Worm (Caenorhabditis elegans) whole organism, late embryonic: ENCODE data around the gene elc-1.

Source experiments
- C38D4.7 ChIP-seq: fragments of 200-800 bp; sonication (Bioruptor generic); optimal IDR thresholded peaks from 2 replicates; lab custom pipeline; 2018; ENCODE audit warnings: mild to moderate bottlenecking, missing genetic modification characterization, moderate library complexity, missing compliant biosample characterization
- F13H6.1 ChIP-seq: sonication (generic microtip); optimal IDR thresholded peaks from 2 replicates; lab custom pipeline; 2016; ENCODE audit warnings: missing genetic modification characterization, missing compliant biosample characterization
- K02D7.2 ChIP-seq: sonication (generic microtip); optimal IDR thresholded peaks from 2 replicates; lab custom pipeline; 2017; ENCODE audit warnings: mild to moderate bottlenecking, missing genetic modification characterization, missing compliant biosample characterization
- ama-1 ChIP-seq: fragments of 150-350 bp; optimal IDR thresholded peaks from 2 replicates; lab custom pipeline; 2014
- ceh-14 ChIP-seq: sonication (generic microtip); optimal IDR thresholded peaks from 2 replicates; lab custom pipeline; 2016; ENCODE audit warnings: missing genotype, missing genetic modification characterization, missing compliant biosample characterization
- ceh-18 ChIP-seq: sonication (generic microtip); optimal IDR thresholded peaks from 2 replicates; lab custom pipeline; 2016; ENCODE audit warnings: missing genetic modification characterization, missing compliant biosample characterization
- ceh-19 ChIP-seq: fragments of 200-800 bp; sonication (Bioruptor generic); optimal IDR thresholded peaks from 2 replicates; lab custom pipeline; 2018; ENCODE audit warnings: mild to moderate bottlenecking, missing genetic modification characterization, missing compliant biosample characterization
- ceh-2 ChIP-seq: sonication (generic microtip); optimal IDR thresholded peaks from 2 replicates; lab custom pipeline; 2016; ENCODE audit warnings: missing genotype, missing genetic modification characterization, missing compliant biosample characterization
- ceh-22 ChIP-seq: sonication (generic microtip); optimal IDR thresholded peaks from 2 replicates; lab custom pipeline; 2017; ENCODE audit warnings: missing biosample characterization, missing genetic modification characterization
- ceh-24 ChIP-seq: sonication (generic microtip); optimal IDR thresholded peaks from 2 replicates; lab custom pipeline; 2016; ENCODE audit warnings: mild to moderate bottlenecking, missing genetic modification characterization, missing compliant biosample characterization
- ceh-31 ChIP-seq: sonication (generic microtip); optimal IDR thresholded peaks from 2 replicates; lab custom pipeline; 2016; ENCODE audit warnings: missing genetic modification characterization, missing compliant biosample characterization
- ceh-34 ChIP-seq: sonication (generic microtip); optimal IDR thresholded peaks from 2 replicates; lab custom pipeline; 2016; ENCODE audit warnings: mild to moderate bottlenecking, missing genetic modification characterization, missing compliant biosample characterization
- ceh-45 ChIP-seq: fragments of 200-800 bp; sonication (Bioruptor generic); IDR thresholded peaks from 2 replicates; pipeline ENCODE4 v1.3.6; 2022; ENCODE audit warnings: missing genetic modification reagents, missing genetic modification characterization, missing compliant biosample characterization
- ceh-48 ChIP-seq: sonication (generic microtip); optimal IDR thresholded peaks from 2 replicates; lab custom pipeline; 2016; ENCODE audit warnings: missing genetic modification characterization, inconsistent platforms, missing compliant biosample characterization
- ceh-9 ChIP-seq: sonication (generic microtip); optimal IDR thresholded peaks from 2 replicates; lab custom pipeline; 2016; ENCODE audit warnings: mild to moderate bottlenecking, missing genetic modification characterization, inconsistent platforms, missing compliant biosample characterization
- che-1 ChIP-seq: sonication (generic microtip); optimal IDR thresholded peaks from 2 replicates; lab custom pipeline; 2016; ENCODE audit warnings: mild to moderate bottlenecking, missing genetic modification characterization, missing compliant biosample characterization
- dmd-4 ChIP-seq: sonication (generic microtip); optimal IDR thresholded peaks from 2 replicates; lab custom pipeline; 2016; ENCODE audit warnings: borderline replicate concordance, missing genetic modification characterization, missing compliant biosample characterization
- elt-2 ChIP-seq: sonication (generic microtip); optimal IDR thresholded peaks from 2 replicates; lab custom pipeline; 2016; ENCODE audit warnings: missing genetic modification reagents, missing genetic modification characterization, missing compliant biosample characterization
- elt-4 ChIP-seq: sonication (generic microtip); optimal IDR thresholded peaks from 2 replicates; lab custom pipeline; 2016; ENCODE audit warnings: missing genetic modification characterization, missing compliant biosample characterization
- eyg-1 ChIP-seq: sonication (generic microtip); optimal IDR thresholded peaks from 2 replicates; lab custom pipeline; 2016; ENCODE audit warnings: missing genotype, missing genetic modification characterization, missing compliant biosample characterization
- fax-1 ChIP-seq: sonication (generic microtip); optimal IDR thresholded peaks from 2 replicates; lab custom pipeline; 2016; ENCODE audit warnings: missing genotype, missing genetic modification characterization, missing compliant biosample characterization
- fkh-6 ChIP-seq: sonication (generic microtip); optimal IDR thresholded peaks from 2 replicates; lab custom pipeline; 2016; ENCODE audit warnings: missing genetic modification characterization, missing compliant biosample characterization
- gmeb-2 ChIP-seq: sonication (generic microtip); optimal IDR thresholded peaks from 2 replicates; lab custom pipeline; 2016; ENCODE audit warnings: missing genetic modification characterization, inconsistent platforms, missing compliant biosample characterization
- hlh-15 ChIP-seq: sonication (generic microtip); optimal IDR thresholded peaks from 2 replicates; lab custom pipeline; 2016; ENCODE audit warnings: missing genetic modification characterization, missing compliant biosample characterization
- hlh-30 ChIP-seq: sonication (generic microtip); optimal IDR thresholded peaks from 2 replicates; lab custom pipeline; 2017; ENCODE audit warnings: antibody characterized with exemption, missing genetic modification characterization, missing compliant biosample characterization; ENCODE audit not compliant: insufficient read depth
- hlh-6 ChIP-seq: sonication (generic microtip); optimal IDR thresholded peaks from 2 replicates; lab custom pipeline; 2016; ENCODE audit warnings: missing genotype, missing genetic modification characterization, missing compliant biosample characterization
- lin-11 ChIP-seq: fragments of 200-800 bp; sonication (Bioruptor generic); optimal IDR thresholded peaks from 2 replicates; lab custom pipeline; 2018; ENCODE audit warnings: mild to moderate bottlenecking, missing genetic modification characterization, missing compliant biosample characterization
- mec-3 ChIP-seq: sonication (generic microtip); optimal IDR thresholded peaks from 2 replicates; lab custom pipeline; 2016; ENCODE audit warnings: borderline replicate concordance, missing genetic modification characterization, missing compliant biosample characterization
- nfya-1 ChIP-seq: sonication (generic microtip); optimal IDR thresholded peaks from 2 replicates; lab custom pipeline; 2017; ENCODE audit warnings: missing genetic modification characterization, mild to moderate bottlenecking, missing compliant biosample characterization, antibody characterized with exemption, moderate library complexity
- npax-4 ChIP-seq: sonication (generic microtip); optimal IDR thresholded peaks from 2 replicates; lab custom pipeline; 2016; ENCODE audit warnings: missing genetic modification characterization, missing compliant biosample characterization
- odd-2 ChIP-seq: sonication (generic microtip); optimal IDR thresholded peaks from 2 replicates; lab custom pipeline; 2017; ENCODE audit warnings: antibody characterized with exemption, mild to moderate bottlenecking, missing genetic modification characterization, missing compliant biosample characterization
- pag-3 ChIP-seq: sonication (generic microtip); optimal IDR thresholded peaks from 2 replicates; lab custom pipeline; 2016; ENCODE audit warnings: missing compliant biosample characterization, missing genetic modification characterization, borderline replicate concordance
- pat-9 ChIP-seq: fragments of 200-800 bp; sonication (Bioruptor generic); optimal IDR thresholded peaks from 2 replicates; lab custom pipeline; 2018; ENCODE audit warnings: mild to moderate bottlenecking, missing genetic modification characterization, moderate library complexity, missing compliant biosample characterization
- pax-1 ChIP-seq: fragments of 150-350 bp; optimal IDR thresholded peaks from 2 replicates; lab custom pipeline; 2014; ENCODE audit warnings: missing biosample characterization, missing genetic modification characterization
- pha-4 ChIP-seq: fragments of 150-350 bp; optimal IDR thresholded peaks from 2 replicates; lab custom pipeline; 2018; ENCODE audit warnings: missing biosample characterization, missing genetic modification reagents, missing genetic modification characterization
- pqm-1 ChIP-seq: sonication (generic microtip); optimal IDR thresholded peaks from 2 replicates; lab custom pipeline; 2016; ENCODE audit warnings: missing genetic modification characterization, missing compliant biosample characterization
- pros-1 ChIP-seq: fragments of 150-350 bp; optimal IDR thresholded peaks from 2 replicates; lab custom pipeline; 2014; ENCODE audit warnings: missing biosample characterization, missing genetic modification reagents, missing genetic modification characterization
- rnt-1 ChIP-seq: sonication (generic microtip); optimal IDR thresholded peaks from 2 replicates; lab custom pipeline; 2016; ENCODE audit warnings: missing genetic modification characterization, missing compliant biosample characterization
- sdc-2 ChIP-seq: sonication (generic microtip); optimal IDR thresholded peaks from 2 replicates; lab custom pipeline; 2016; ENCODE audit warnings: missing genotype, missing genetic modification characterization, missing compliant biosample characterization
- sox-2 ChIP-seq: fragments of 200-800 bp; sonication (Bioruptor generic); IDR thresholded peaks from 2 replicates; pipeline ENCODE4 v1.3.6; 2022; ENCODE audit warnings: missing genetic modification reagents, missing genetic modification characterization, missing compliant biosample characterization
- syd-9 ChIP-seq: sonication (generic microtip); optimal IDR thresholded peaks from 2 replicates; lab custom pipeline; 2016; ENCODE audit warnings: mild to moderate bottlenecking, missing genetic modification characterization, moderate library complexity, missing compliant biosample characterization
- tbx-2 ChIP-seq: sonication (generic microtip); optimal IDR thresholded peaks from 2 replicates; lab custom pipeline; 2016; ENCODE audit warnings: missing genetic modification characterization, missing compliant biosample characterization
- tbx-7 ChIP-seq: sonication (generic microtip); optimal IDR thresholded peaks from 2 replicates; lab custom pipeline; 2016; ENCODE audit warnings: missing genotype, missing genetic modification characterization, missing compliant biosample characterization
- ttx-3 ChIP-seq: sonication (generic microtip); optimal IDR thresholded peaks from 2 replicates; lab custom pipeline; 2016; ENCODE audit warnings: missing genetic modification reagents, missing genetic modification characterization, missing compliant biosample characterization
- unc-3 ChIP-seq, 2 experiments: fragments of 200-800 bp in 1 of 2; sonication (Bioruptor generic) in 1 of 2; sonication (generic microtip) in 1 of 2; conservative IDR thresholded peaks in 1 of 2; optimal IDR thresholded peaks in 1 of 2; 2 replicates each; pipeline versions ENCODE4 v1.3.6 to Lab custom; 2016 to 2022; ENCODE audit warnings: missing compliant biosample characterization in 2 of 2, missing genetic modification characterization in 2 of 2, missing genetic modification reagents in 1 of 2
- zip-5 ChIP-seq: sonication (generic microtip); optimal IDR thresholded peaks from 2 replicates; lab custom pipeline; 2016; ENCODE audit warnings: missing genetic modification characterization, missing compliant biosample characterization

elc-1 gene

DNA sequence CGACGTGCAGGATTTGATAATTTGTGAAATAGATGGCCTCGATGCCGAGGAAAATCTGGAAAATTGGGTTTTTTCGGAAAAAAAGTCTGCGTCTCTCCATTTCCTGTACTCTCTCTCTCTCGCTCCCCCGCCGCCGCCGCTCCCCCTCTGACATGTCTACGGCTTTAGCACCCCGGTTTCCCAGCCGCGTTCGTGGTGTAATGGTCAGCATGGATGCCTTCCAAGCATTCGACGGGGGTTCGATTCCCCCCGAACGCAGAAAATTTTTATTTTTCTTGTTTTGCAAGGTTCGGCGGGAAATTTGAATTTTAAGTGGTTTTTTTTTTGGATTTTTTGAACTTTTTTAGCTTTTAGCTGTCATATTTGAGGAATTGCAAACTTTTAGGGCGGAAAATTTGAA, 7.3 kb upstream of the elc-1 start (continued):
- TF ChIP-seq sox-2: peak; percentile 36; the same call in 1 of the 2 replicates
- peak; percentile 29 for TF ChIP-seq F13H6.1 (tag; lab: Kevin White, UChicago)
- peak; percentile 75 for TF ChIP-seq unc-3 (GFP tag; conservative IDR thresholded peaks at IDR 0.05; lab: Robert Waterston, UW)
- peak; percentile 48 for TF ChIP-seq unc-3 (tag; optimal IDR thresholded peaks at IDR 0.05; lab: Kevin White, UChicago)
- TF ChIP-seq pag-3 (tag; lab: Kevin White, UChicago): peak; percentile 34
- TF ChIP-seq rnt-1 (tag; lab: Kevin White, UChicago): peak; percentile 47
- peak; percentile 55 for TF ChIP-seq sdc-2 (tag; lab: Kevin White, UChicago)
- TF ChIP-seq fkh-6 (tag; lab: Kevin White, UChicago): peak; percentile 73
- TF ChIP-seq ceh-14 (tag; lab: Kevin White, UChicago): peak; percentile 64
- TF ChIP-seq elt-4 (tag; lab: Kevin White, UChicago): no peak
- TF ChIP-seq tbx-2 (tag; lab: Kevin White, UChicago): peak; percentile 70
- peak; percentile 47 for TF ChIP-seq pqm-1
- TF ChIP-seq hlh-15: peak; percentile 62
- no peak for TF ChIP-seq odd-2 (tag; lab: Kevin White, UChicago)
- TF ChIP-seq ceh-31 (tag; lab: Kevin White, UChicago): peak; percentile 57
- TF ChIP-seq tbx-7 (tag; lab: Kevin White, UChicago): no peak
- TF ChIP-seq ceh-24 (tag; lab: Kevin White, UChicago): peak; percentile 66
- peak; percentile 76 for TF ChIP-seq che-1 (tag; lab: Kevin White, UChicago)
- TF ChIP-seq ceh-34 (tag; lab: Kevin White, UChicago): peak; percentile 60
- TF ChIP-seq C38D4.7 (GFP tag; lab: Kevin White, UChicago): peak; percentile 65
- TF ChIP-seq lin-11 (tag; lab: Kevin White, UChicago): peak; percentile 41
- TF ChIP-seq elt-2 (tag; lab: Kevin White, UChicago): peak; percentile 63
- no peak for TF ChIP-seq mec-3
- TF ChIP-seq ceh-19 (GFP tag; lab: Kevin White, UChicago): peak; percentile 54
- no peak for TF ChIP-seq pros-1 (tag; lab: Kevin White, UChicago)
- no peak for TF ChIP-seq pax-1 (tag; lab: Kevin White, UChicago)
- peak; percentile 38 for TF ChIP-seq ceh-9 (tag; lab: Kevin White, UChicago)
- TF ChIP-seq hlh-6 (tag; lab: Kevin White, UChicago): peak; percentile 69
- peak; percentile 45 for TF ChIP-seq dmd-4 (tag; lab: Kevin White, UChicago)
- peak; percentile 64 for TF ChIP-seq gmeb-2 (tag; lab: Kevin White, UChicago)
- TF ChIP-seq nfya-1: peak; percentile 60
- peak; percentile 55 for TF ChIP-seq ttx-3 (tag; lab: Kevin White, UChicago)
- TF ChIP-seq ceh-2: peak; percentile 10
- peak; percentile 57 for TF ChIP-seq K02D7.2 (tag; lab: Kevin White, UChicago)
- peak; percentile 72; the same call in 1 of the 2 replicates for TF ChIP-seq ceh-45
- TF ChIP-seq ama-1 (lab: Kevin White, UChicago): no peak
- TF ChIP-seq ceh-22 (tag; lab: Kevin White, UChicago): no peak
- TF ChIP-seq npax-4: peak; percentile 49
- TF ChIP-seq pha-4: no peak
- peak; percentile 40 for TF ChIP-seq pat-9 (tag; lab: Kevin White, UChicago)
- TF ChIP-seq zip-5 (tag; lab: Kevin White, UChicago): no peak
- TF ChIP-seq hlh-30 (tag; lab: Kevin White, UChicago): no peak
- TF ChIP-seq fax-1: peak; percentile 17

DNA sequence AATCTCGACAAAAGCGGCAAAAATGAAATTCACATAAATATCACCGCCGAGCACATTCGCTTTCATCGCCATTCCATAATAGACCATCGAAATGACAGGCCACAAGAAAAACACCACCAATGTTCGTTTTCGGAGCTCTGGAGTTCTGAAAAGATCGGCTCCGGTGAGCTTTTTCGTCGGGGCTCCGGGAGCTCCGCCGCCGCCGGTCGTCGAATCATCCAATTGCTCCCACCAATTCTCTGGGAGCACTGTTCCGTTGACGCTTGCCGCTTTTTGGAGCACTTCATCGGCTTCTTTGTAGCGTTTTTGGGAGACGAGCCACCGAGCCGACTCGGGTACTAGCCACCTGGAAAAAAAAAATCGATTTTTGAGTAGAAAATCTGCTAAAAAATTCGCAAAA, 4.4 kb upstream of the elc-1 start:
- TF ChIP-seq eyg-1 (no peak), fax-1 (no peak), hlh-6 (tag; lab: Kevin White, UChicago) (no peak), mec-3 (no peak), ceh-18 (tag; lab: Kevin White, UChicago) (no peak), zip-5 (tag; lab: Kevin White, UChicago) (no peak), syd-9 (tag; lab: Kevin White, UChicago) (no peak), ceh-48 (no peak)
